Fruit fly (Drosophila melanogaster) ovary, adult (tissue): ENCODE measurements around the gene Dpm3.

ENCODE experiments used
- CG17801 ChIP-seq: fragments of 200-800 bp; optimal IDR thresholded peaks from 2 replicates; lab custom pipeline; 2019; ENCODE audit warnings: missing biosample characterization, mild to moderate bottlenecking, missing genetic modification characterization, moderate library complexity; ENCODE audit not compliant: partially characterized antibody

Dpm3 gene

DNA sequence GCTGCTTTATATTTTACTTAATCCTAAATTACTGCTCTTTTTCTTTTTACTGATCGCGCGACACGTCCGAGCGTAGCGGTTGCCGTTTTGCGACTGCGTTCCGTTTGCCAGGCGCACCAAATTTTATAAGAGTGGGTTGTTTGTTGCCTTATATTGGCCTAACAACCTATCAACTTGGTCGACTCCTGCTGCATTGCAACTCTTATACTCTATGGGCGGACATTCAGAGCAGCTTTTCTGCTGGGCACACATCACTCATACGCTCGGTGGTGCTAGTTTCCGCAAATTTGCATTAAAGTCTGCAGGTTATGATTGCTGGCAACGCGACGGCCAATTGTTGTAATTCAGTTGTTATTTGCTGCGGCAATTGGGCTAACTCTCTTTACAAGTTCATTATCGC lies 12.3 kb upstream of the Dpm3 start, which contains the start of gene yellow-e:
TSS of gene yellow-e (minus strand) at position 101 of the 400 bp plus-strand sequence.
- no peak for TF ChIP-seq CG17801 (GFP tag; lab: Kevin White, UChicago)

DNA sequence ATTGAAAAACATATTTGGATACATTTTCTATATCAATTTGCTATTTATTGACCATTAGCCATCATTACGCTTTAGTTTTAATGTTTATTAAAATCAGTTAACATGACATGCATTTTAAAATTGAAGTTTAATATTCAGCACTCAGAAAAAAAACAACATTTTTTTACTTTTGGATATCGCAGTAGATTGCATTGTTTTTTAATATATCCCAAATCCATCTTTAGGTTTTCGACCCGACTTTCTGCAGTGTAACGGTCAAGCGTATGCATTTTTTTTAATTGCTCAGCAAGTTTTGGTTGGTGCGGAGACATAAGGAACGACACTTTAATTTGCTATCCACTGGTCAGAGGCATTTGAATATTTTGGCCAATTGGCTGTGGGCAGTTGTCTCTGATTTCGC lies 9.9 kb upstream of the Dpm3 start:
- TF ChIP-seq CG17801 (GFP tag; lab: Kevin White, UChicago) = no peak

dm6 chr3R:13406898-13407297 lies 4.0 kb upstream of the Dpm3 start, which contains the start of gene yellow-e2:
yellow-e2 (minus strand) TSS chr3R:13406998.
- no peak for TF ChIP-seq CG17801 (GFP tag; lab: Kevin White, UChicago)

DNA sequence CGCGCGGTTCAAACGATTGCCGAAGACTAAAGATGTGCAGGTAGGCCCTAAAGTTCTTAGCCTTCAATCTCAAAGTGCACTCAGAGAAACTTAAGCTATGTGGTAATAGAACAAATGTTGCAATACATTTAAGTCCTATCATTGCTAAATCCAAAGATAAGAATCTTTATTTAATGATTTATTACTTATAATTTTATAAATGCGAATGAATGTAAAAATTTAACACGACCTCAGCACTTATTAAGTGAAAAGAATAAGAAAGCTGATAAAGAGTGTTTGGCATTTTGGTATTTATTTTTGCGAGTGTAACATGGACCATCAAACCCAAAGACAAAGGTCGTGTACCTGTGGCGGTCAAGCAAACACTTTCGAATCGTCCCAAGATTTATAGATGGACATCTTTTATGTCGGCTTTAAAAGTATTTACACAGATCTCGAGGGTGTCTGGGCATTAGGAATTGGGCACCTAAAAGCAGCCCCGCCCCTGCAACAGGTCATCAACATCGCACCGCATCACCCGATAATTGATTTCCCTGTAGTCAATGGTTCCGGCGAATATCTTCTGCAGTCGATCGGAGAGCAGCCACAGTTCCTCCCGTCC lies 2.1 kb upstream of the Dpm3 start, which contains the start of gene yellow-e3:
TSS of gene yellow-e3 (minus strand) at position 30 of the 601 bp plus-strand sequence.
- TF ChIP-seq CG17801 (GFP tag; lab: Kevin White, UChicago) = no peak

dm6 chr3R:13401722-13402296 lies 1.0 kb downstream of the Dpm3 start, which contains the start of gene GILT1:
GILT1 (minus strand) TSS chr3R:13401862.
- peak; percentile 27 for TF ChIP-seq CG17801 (GFP tag; lab: Kevin White, UChicago)

DNA sequence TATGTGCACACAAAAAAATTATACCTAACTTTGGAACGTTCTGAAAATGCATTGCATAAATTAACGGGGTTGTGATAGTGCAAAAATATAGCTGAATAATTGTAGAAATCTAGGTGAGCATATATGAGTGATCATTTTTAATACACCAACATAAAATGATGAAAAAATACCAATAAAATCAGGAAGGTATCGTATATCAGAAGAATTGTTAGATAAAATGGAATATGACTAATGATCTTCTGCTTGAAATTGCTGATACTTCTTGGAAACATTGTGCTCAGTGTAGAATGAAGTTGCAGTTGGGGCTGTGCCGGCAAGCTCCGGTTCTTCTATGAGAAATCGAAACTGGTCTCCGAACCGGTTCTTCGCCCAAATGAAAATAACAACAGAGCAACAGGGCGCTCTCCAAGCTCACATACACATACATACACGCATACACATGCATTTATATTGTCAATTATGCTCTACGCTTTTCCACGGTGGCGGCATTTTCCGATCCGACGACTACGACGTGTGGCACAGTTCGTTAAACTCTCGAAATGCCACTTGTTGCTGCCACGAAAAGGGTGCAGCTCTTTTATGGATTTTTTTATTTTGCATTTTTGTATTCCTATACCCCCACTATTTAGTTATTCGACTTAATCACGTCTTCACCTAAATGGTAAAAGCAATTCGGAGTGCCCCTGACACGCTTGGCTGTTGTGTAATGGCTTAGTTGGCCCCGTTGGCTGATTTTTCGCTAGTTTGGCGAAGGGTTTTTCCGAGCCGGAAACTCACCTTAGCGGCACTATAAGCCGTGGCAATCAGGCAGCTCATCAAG lies 1.7 kb downstream of the Dpm3 start:
- TF ChIP-seq CG17801 (GFP tag; lab: Kevin White, UChicago) = peak; percentile 91

dm6 chr3R:13397535-13397934 lies 5.3 kb downstream of the Dpm3 start, which contains the start of gene CG14377:
CG14377 (plus strand) TSS chr3R:13397835.
- no peak for TF ChIP-seq CG17801 (GFP tag; lab: Kevin White, UChicago)

DNA sequence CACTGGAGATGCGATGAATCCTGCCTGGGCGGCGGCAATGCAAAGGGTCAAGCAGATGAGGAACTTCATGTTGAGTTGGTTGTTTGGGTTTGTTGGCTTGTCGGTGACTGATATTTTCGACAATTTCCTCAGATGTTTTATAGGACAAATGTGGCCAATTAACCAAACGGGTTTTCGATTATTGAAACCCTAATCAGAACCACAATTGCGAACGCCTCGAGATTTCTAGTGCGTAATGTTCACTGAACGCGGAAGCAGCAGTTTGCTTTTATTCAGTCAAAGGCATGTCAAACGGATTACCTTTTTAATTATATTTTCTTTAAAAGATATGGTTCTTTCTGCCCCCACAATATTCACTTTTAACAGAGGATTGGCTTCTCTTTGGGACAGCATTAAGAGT lies 5.8 kb downstream of the Dpm3 start, which contains the start of gene CG14374:
TSS of gene CG14374 (minus strand) at position 101 of the 400 bp plus-strand sequence.
- TF ChIP-seq CG17801 (GFP tag; lab: Kevin White, UChicago) = no peak

- TF ChIP-seq CG17801 (GFP tag; lab: Kevin White, UChicago) = no peak
These were observed 7.7 kb downstream of the Dpm3 start, which contains the start of gene CCHa2 for dm6 chr3R:13395133-13395532. CCHa2 (minus strand) TSS chr3R:13395197.

DNA sequence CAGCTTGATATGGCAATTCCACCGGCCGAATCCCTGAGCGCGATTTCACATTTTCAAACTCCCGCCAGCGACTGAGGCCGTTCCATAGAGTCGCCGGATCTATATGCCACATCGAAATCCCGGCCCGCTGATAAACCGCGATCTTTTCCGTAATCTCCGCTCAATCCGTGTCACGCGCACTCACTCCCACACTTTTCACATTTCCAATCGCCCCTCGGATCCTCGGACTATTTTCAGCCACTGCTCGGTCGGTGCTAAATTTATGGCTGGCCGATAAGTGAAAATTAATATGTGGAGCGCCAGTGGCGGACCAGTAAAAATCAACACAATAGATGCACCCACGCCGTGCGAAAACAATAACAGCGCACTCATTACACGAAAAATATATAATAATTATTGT lies 9.8 kb downstream of the Dpm3 start:
- no peak for TF ChIP-seq CG17801 (GFP tag; lab: Kevin White, UChicago)

dm6 chr3R:13390490-13390889 lies 12.4 kb downstream of the Dpm3 start:
- no peak for TF ChIP-seq CG17801 (GFP tag; lab: Kevin White, UChicago)

DNA sequence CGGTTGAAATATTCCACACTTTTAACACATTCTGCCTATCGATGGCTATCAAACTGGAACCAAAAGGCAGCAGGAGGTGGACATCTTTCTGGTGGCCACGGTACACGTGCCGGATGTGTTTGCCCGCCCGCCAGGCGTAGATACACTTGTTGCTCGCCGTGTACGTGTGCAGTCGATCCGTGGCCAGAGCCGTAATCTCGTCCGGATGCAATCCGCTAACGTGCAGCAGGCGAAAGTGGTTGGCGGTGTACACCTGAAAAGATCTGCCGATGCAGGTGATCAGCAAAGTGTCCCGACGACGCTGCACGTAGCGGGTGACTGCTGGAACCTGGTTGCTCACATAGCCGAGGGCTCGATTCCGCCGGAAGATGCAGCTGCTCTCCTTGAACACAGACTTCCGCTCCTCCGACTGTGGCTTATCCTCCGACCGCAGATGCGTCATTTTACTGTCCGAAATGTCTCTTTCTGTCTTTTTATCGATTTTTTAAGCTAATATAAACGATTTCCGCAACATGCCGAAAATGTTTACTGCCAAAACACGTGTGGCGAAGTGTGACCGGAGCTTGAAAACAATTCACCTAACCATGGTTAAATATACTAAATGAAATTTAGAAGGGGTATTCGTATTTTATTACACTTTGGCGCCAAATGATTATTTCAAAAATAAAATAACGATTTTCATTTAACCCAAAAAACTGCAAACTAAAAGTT lies 14.5 kb downstream of the Dpm3 start, which contains the start of gene CG9799:
TSS of gene CG9799 (minus strand) at position 550 of the 711 bp plus-strand sequence.
- no peak for TF ChIP-seq CG17801 (GFP tag; lab: Kevin White, UChicago)

- TF ChIP-seq CG17801 (GFP tag; lab: Kevin White, UChicago) = no peak
These were observed 17.7 kb downstream of the Dpm3 start for dm6 chr3R:13385105-13385504.

dm6 chr3R:13382656-13383142 lies 20.2 kb downstream of the Dpm3 start:
- peak; percentile 48 for TF ChIP-seq CG17801 (GFP tag; lab: Kevin White, UChicago)
